Worm (Caenorhabditis elegans): ENCODE measurements around the gene R05H5.7.

Gene R05H5.7

DNA sequence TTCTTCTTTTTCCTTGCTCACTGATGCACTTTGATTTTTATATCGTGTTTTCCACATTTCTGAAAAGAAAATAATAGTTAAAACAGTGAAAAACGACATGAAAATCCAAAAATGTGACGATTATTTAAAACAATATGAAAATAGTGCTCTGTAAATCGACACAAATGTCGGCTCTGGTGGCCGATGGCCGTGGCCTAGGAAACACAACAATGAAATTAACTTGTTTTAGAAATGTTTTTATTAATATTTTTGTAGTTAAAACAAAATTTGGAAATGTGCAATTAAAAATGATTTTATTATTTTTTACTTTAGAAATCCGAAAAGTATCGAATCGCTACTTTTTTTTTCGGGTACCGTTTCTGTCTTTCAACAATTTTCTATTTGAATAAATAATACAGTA is 8.5 kb downstream of the R05H5.7 start, which contains the start of gene arv-1 (continued):
- TF ChIP-seq daf-19 (GFP tag; conservative IDR thresholded peaks at IDR 0.05) (0 out of 2 replicates have a peak, but pooled peaks have one; percentile 29), ZK337.2 (GFP tag; IDR thresholded peaks at IDR 0.05) (no peak), mep-1 (tag; optimal IDR thresholded peaks at IDR 0.05) (peak; percentile 38), lir-3 (tag; optimal IDR thresholded peaks at IDR 0.05) (no peak), ZK546.5 (tag; optimal IDR thresholded peaks at IDR 0.05) (no peak), lin-29 (GFP tag; IDR thresholded peaks at IDR 0.05) (no peak), F49E8.2 (tag; optimal IDR thresholded peaks at IDR 0.05; ENCODE audit: borderline replicate concordance) (no peak), egl-43 (GFP tag; IDR thresholded peaks at IDR 0.05) (no peak), F10B5.3 (tag; optimal IDR thresholded peaks at IDR 0.05) (no peak), arid-1 (GFP tag; conservative IDR thresholded peaks at IDR 0.05) (no peak), F37D6.2 (tag; optimal IDR thresholded peaks at IDR 0.05) (no peak), F44E2.7 (GFP tag; IDR thresholded peaks at IDR 0.05) (no peak), Y75B8A.6 (GFP tag; IDR thresholded peaks at IDR 0.05) (no peak), cey-2 (tag; optimal IDR thresholded peaks at IDR 0.05; ENCODE audit: borderline replicate concordance, insufficient read depth) (no peak), set-16 (GFP tag; IDR thresholded peaks at IDR 0.05) (no peak), dmd-6 (GFP tag; IDR thresholded peaks at IDR 0.05) (peak; percentile 30; the same call in 1 of the 2 replicates), ces-1 (GFP tag; optimal IDR thresholded peaks at IDR 0.05) (no peak), madf-9 (GFP tag; conservative IDR thresholded peaks at IDR 0.05) (no peak), hlh-30 (tag; optimal IDR thresholded peaks at IDR 0.05; ENCODE audit: insufficient read depth) (peak; percentile 28), zip-2 (tag; optimal IDR thresholded peaks at IDR 0.05) (no peak), dpl-1 (GFP tag; optimal IDR thresholded peaks at IDR 0.05) (peak; percentile 59), spr-3 (GFP tag; optimal IDR thresholded peaks at IDR 0.05) (no peak), hmg-1.1 (GFP tag; IDR thresholded peaks at IDR 0.05) (no peak), ceh-44 (GFP tag; IDR thresholded peaks at IDR 0.05) (no peak), hif-1 (tag; optimal IDR thresholded peaks at IDR 0.05) (peak in 1 of 2 experiments; percentile 68), mxl-2 (GFP tag; conservative IDR thresholded peaks at IDR 0.05) (no peak), ceh-28 (tag; optimal IDR thresholded peaks at IDR 0.05) (no peak), mes-2 (tag; optimal IDR thresholded peaks at IDR 0.05; ENCODE audit: poor library complexity, severe bottlenecking) (peak; percentile 97), dmd-9 (GFP tag; IDR thresholded peaks at IDR 0.05) (no peak), unc-39 (tag; optimal IDR thresholded peaks at IDR 0.05) (no peak), tag-97 (GFP tag; IDR thresholded peaks at IDR 0.05) (no peak), snpc-1.2 (GFP tag; IDR thresholded peaks at IDR 0.05) (no peak), zfp-2 (tag; optimal IDR thresholded peaks at IDR 0.05) (no peak), dmd-8 (GFP tag; IDR thresholded peaks at IDR 0.05) (no peak), nhr-28 (tag; optimal IDR thresholded peaks at IDR 0.05) (peak; percentile 72), D1046.2 (GFP tag; IDR thresholded peaks at IDR 0.05) (no peak), egl-27 (tag; optimal IDR thresholded peaks at IDR 0.05) (no peak), unc-130 (GFP tag; optimal IDR thresholded peaks at IDR 0.05) (peak; percentile 56), nhr-77 (tag; optimal IDR thresholded peaks at IDR 0.05) (peak; percentile 16), ceh-32 (tag; optimal IDR thresholded peaks at IDR 0.05; ENCODE audit: poor library complexity) (no peak), lim-7 (GFP tag; IDR thresholded peaks at IDR 0.05) (no peak), lin-39 (tag; optimal IDR thresholded peaks at IDR 0.05) (no peak), T26A8.4 (GFP tag; IDR thresholded peaks at IDR 0.05) (peak; percentile 52; the same call in 1 of the 2 replicates), ceh-62 (tag; optimal IDR thresholded peaks at IDR 0.05) (no peak), mxl-3 (GFP tag; optimal IDR thresholded peaks at IDR 0.05) (no peak), pqm-1 (tag; optimal IDR thresholded peaks at IDR 0.05) (peak; percentile 7), R02D3.7 (tag; optimal IDR thresholded peaks at IDR 0.05) (peak; percentile 19), fos-1 (tag; optimal IDR thresholded peaks at IDR 0.05) (no peak), aha-1 (tag) (peak; percentile 30), lsy-2 (tag; optimal IDR thresholded peaks at IDR 0.05) (peak in 1 of 2 experiments; percentile 91), php-3 (GFP tag; IDR thresholded peaks at IDR 0.05) (no peak), nhr-10 (tag; optimal IDR thresholded peaks at IDR 0.05) (no peak)

Data from whole organism, L4 larva.